Worm (Caenorhabditis elegans) whole organism, L1 larva: ENCODE results near the gene Y51H7C.8.

Experiments
- C04F5.9 ChIP-seq: sonication (generic microtip); optimal IDR thresholded peaks from 2 replicates; lab custom pipeline; 2016; ENCODE audit warnings: missing genetic modification characterization, missing compliant biosample characterization
- F16B12.6 ChIP-seq: fragments of 150-350 bp; optimal IDR thresholded peaks from 2 replicates; lab custom pipeline; 2014; ENCODE audit warnings: missing biosample characterization, missing genetic modification characterization
- Y116A8C.19 ChIP-seq: sonication (generic microtip); optimal IDR thresholded peaks from 2 replicates; lab custom pipeline; 2016; ENCODE audit warnings: missing compliant biosample characterization, missing genetic modification characterization, borderline replicate concordance
- aha-1 ChIP-seq: fragments of 150-350 bp; optimal IDR thresholded peaks from 2 replicates; lab custom pipeline; 2014; ENCODE audit warnings: missing biosample characterization, missing genetic modification characterization
- alr-1 ChIP-seq: fragments of 200-800 bp; sonication (Bioruptor generic); optimal IDR thresholded peaks from 2 replicates; lab custom pipeline; 2018; ENCODE audit warnings: borderline replicate concordance, mild to moderate bottlenecking, missing genetic modification characterization, missing compliant biosample characterization
- ama-1 ChIP-seq: fragments of 150-350 bp; optimal IDR thresholded peaks from 2 replicates; lab custom pipeline; 2014
- blmp-1 ChIP-seq: fragments of 150-350 bp; optimal IDR thresholded peaks from 2 replicates; lab custom pipeline; 2014; ENCODE audit warnings: missing biosample characterization, missing genetic modification characterization
- ceh-82 ChIP-seq, 3 experiments: fragments of 150-350 bp in 1 of 3; sonication (generic microtip) in 2 of 3; optimal IDR thresholded peaks; 2 replicates each; lab custom pipeline; 2014 to 2017; ENCODE audit warnings: missing biosample characterization in 3 of 3, missing genetic modification characterization in 3 of 3
- dpl-1 ChIP-seq, 3 experiments: fragments of 150-350 bp in 2 of 3; sonication (generic microtip) in 1 of 3; optimal IDR thresholded peaks; 2 replicates each; lab custom pipeline; 2014 to 2017; ENCODE audit warnings: missing biosample characterization in 3 of 3, missing genetic modification characterization in 3 of 3, missing genetic modification reagents in 3 of 3
- dsc-1 ChIP-seq: sonication (generic microtip); optimal IDR thresholded peaks from 2 replicates; lab custom pipeline; 2016; ENCODE audit warnings: mild to moderate bottlenecking, missing genetic modification characterization, missing compliant biosample characterization
- elt-2 ChIP-seq: sonication (generic microtip); optimal IDR thresholded peaks from 2 replicates; lab custom pipeline; 2016; ENCODE audit warnings: missing genetic modification characterization, mild to moderate bottlenecking, inconsistent platforms, missing compliant biosample characterization, missing genetic modification reagents
- elt-3 ChIP-seq, 6 experiments: fragments of 150-350 bp in 1 of 6; sonication (generic microtip); optimal IDR thresholded peaks; 2 replicates each; lab custom pipeline; 2017 to 2018; ENCODE audit warnings: missing biosample characterization in 6 of 6, missing genetic modification characterization in 6 of 6, inconsistent platforms in 1 of 6
- fkh-4 ChIP-seq: sonication (generic microtip); optimal IDR thresholded peaks from 2 replicates; lab custom pipeline; 2016; ENCODE audit warnings: missing compliant biosample characterization, missing genetic modification characterization, borderline replicate concordance
- fkh-8 ChIP-seq: sonication (generic microtip); optimal IDR thresholded peaks from 2 replicates; lab custom pipeline; 2016; ENCODE audit warnings: mild to moderate bottlenecking, missing genetic modification characterization, missing compliant biosample characterization
- grh-1 ChIP-seq: fragments of 200-800 bp; sonication (Bioruptor generic); IDR thresholded peaks from 2 replicates; pipeline ENCODE4 v1.3.6; 2022; ENCODE audit warnings: missing genetic modification reagents, missing genetic modification characterization, missing compliant biosample characterization
- hlh-17 ChIP-seq: fragments of 200-800 bp; sonication (Bioruptor generic); optimal IDR thresholded peaks from 2 replicates; lab custom pipeline; 2018; ENCODE audit warnings: missing genetic modification characterization, mild to moderate bottlenecking, missing compliant biosample characterization, moderate library complexity, borderline replicate concordance
- hpl-2 ChIP-seq: fragments of 150-350 bp; optimal IDR thresholded peaks from 2 replicates; lab custom pipeline; 2014; ENCODE audit warnings: missing biosample characterization, missing genetic modification reagents, missing genetic modification characterization
- isw-1 ChIP-seq: fragments of 200-800 bp; sonication (Bioruptor generic); IDR thresholded peaks from 2 replicates; pipeline ENCODE4 v1.3.6; 2022; ENCODE audit warnings: missing genetic modification characterization, missing compliant biosample characterization
- jun-1 ChIP-seq: fragments of 150-350 bp; optimal IDR thresholded peaks from 2 replicates; lab custom pipeline; 2014; ENCODE audit warnings: missing biosample characterization, missing genetic modification reagents, missing genetic modification characterization
- lin-13 ChIP-seq: fragments of 150-350 bp; optimal IDR thresholded peaks from 2 replicates; lab custom pipeline; 2014; ENCODE audit warnings: missing biosample characterization, missing genetic modification reagents, missing genetic modification characterization
- lin-15B ChIP-seq: fragments of 150-350 bp; sonication (generic microtip); optimal IDR thresholded peaks from 3 replicates; lab custom pipeline; 2014; ENCODE audit warnings: missing biosample characterization, missing genetic modification characterization
- mdl-1 ChIP-seq, 2 experiments: fragments of 150-350 bp; optimal IDR thresholded peaks; 2 replicates each; lab custom pipeline; 2014 to 2017; ENCODE audit warnings: missing biosample characterization in 2 of 2, missing genetic modification characterization in 2 of 2, inconsistent platforms in 1 of 2
- nhr-20 ChIP-seq: sonication (generic microtip); optimal IDR thresholded peaks from 2 replicates; lab custom pipeline; 2016; ENCODE audit warnings: mild to moderate bottlenecking, missing genetic modification characterization, missing compliant biosample characterization
- nhr-237 ChIP-seq: fragments of 150-350 bp; optimal IDR thresholded peaks from 2 replicates; lab custom pipeline; 2014; ENCODE audit warnings: missing biosample characterization, missing genetic modification characterization
- nhr-71 ChIP-seq: sonication (generic microtip); optimal IDR thresholded peaks from 2 replicates; lab custom pipeline; 2016; ENCODE audit warnings: mild to moderate bottlenecking, missing genetic modification characterization, moderate library complexity, missing compliant biosample characterization
- nhr-76 ChIP-seq: sonication (generic microtip); optimal IDR thresholded peaks from 2 replicates; lab custom pipeline; 2017; ENCODE audit warnings: missing biosample characterization, missing genetic modification characterization
- nhr-90 ChIP-seq: sonication (generic microtip); optimal IDR thresholded peaks from 2 replicates; lab custom pipeline; 2016; ENCODE audit warnings: mild to moderate bottlenecking, missing genetic modification characterization, missing compliant biosample characterization; ENCODE audit not compliant: poor library complexity
- pag-3 ChIP-seq: sonication (generic microtip); optimal IDR thresholded peaks from 2 replicates; lab custom pipeline; 2017; ENCODE audit warnings: missing genetic modification characterization, mild to moderate bottlenecking, missing compliant biosample characterization, antibody characterized with exemption, borderline replicate concordance; ENCODE audit not compliant: insufficient read depth
- pax-3 ChIP-seq: fragments of 200-800 bp; sonication (Bioruptor generic); optimal IDR thresholded peaks from 2 replicates; lab custom pipeline; 2018; ENCODE audit warnings: mild to moderate bottlenecking, missing genetic modification characterization, moderate library complexity, missing compliant biosample characterization
- pqm-1 ChIP-seq: sonication (generic microtip); optimal IDR thresholded peaks from 3 replicates; lab custom pipeline; 2017; ENCODE audit warnings: missing biosample characterization, missing genetic modification characterization
- skn-1 ChIP-seq: fragments of 150-350 bp; optimal IDR thresholded peaks from 2 replicates; lab custom pipeline; 2014; ENCODE audit warnings: missing biosample characterization, missing genetic modification characterization
- snu-23 ChIP-seq: sonication (generic microtip); optimal IDR thresholded peaks from 2 replicates; lab custom pipeline; 2016; ENCODE audit warnings: missing genetic modification characterization, missing compliant biosample characterization
- sup-37 ChIP-seq: fragments of 200-800 bp; sonication (Bioruptor generic); optimal IDR thresholded peaks from 2 replicates; lab custom pipeline; 2018; ENCODE audit warnings: mild to moderate bottlenecking, missing genetic modification characterization, missing compliant biosample characterization
- tbx-2 ChIP-seq: sonication (generic microtip); optimal IDR thresholded peaks from 2 replicates; lab custom pipeline; 2016; ENCODE audit warnings: missing genetic modification characterization, missing compliant biosample characterization
- unc-130 ChIP-seq: fragments of 150-350 bp; optimal IDR thresholded peaks from 2 replicates; lab custom pipeline; 2017; ENCODE audit warnings: missing biosample characterization, missing genetic modification characterization, inconsistent platforms
- unc-30 ChIP-seq: sonication (generic microtip); optimal IDR thresholded peaks from 2 replicates; lab custom pipeline; 2017; ENCODE audit warnings: missing biosample characterization, missing genetic modification characterization
- unc-62 ChIP-seq: fragments of 150-350 bp; optimal IDR thresholded peaks from 2 replicates; lab custom pipeline; 2014; ENCODE audit warnings: missing biosample characterization, missing genetic modification reagents, missing genetic modification characterization
- unc-86 ChIP-seq: sonication (generic microtip); optimal IDR thresholded peaks from 2 replicates; lab custom pipeline; 2016; ENCODE audit warnings: missing genetic modification characterization, missing compliant biosample characterization
- unc-98 ChIP-seq: fragments of 200-800 bp; sonication (Bioruptor generic); IDR thresholded peaks from 2 replicates; pipeline ENCODE4 v1.3.6; 2022; ENCODE audit warnings: missing genetic modification characterization, missing compliant biosample characterization
- ztf-11 ChIP-seq, 2 experiments: sonication (generic microtip); optimal IDR thresholded peaks; 2 replicates each; lab custom pipeline; 2016 to 2017; ENCODE audit warnings: missing genetic modification characterization in 2 of 2, missing biosample characterization in 1 of 2, missing compliant biosample characterization in 1 of 2
- ztf-4 ChIP-seq: fragments of 150-350 bp; optimal IDR thresholded peaks from 2 replicates; lab custom pipeline; 2014; ENCODE audit warnings: missing biosample characterization, missing genetic modification characterization

Gene Y51H7C.8

ce11 chrII:1385280-1385679 lies 16.3 kb upstream of the Y51H7C.8 start, which contains the start of gene F54D12.7:
Gene F54D12.7 (minus strand): TSS chrII:1385380.
- no peak for TF ChIP-seq snu-23 (GFP tag; lab: Kevin White, UChicago)
- no peak for TF ChIP-seq Y116A8C.19 (tag; lab: Kevin White, UChicago)
- TF ChIP-seq nhr-90: no peak
- TF ChIP-seq dsc-1 (tag; lab: Kevin White, UChicago): no peak
- no peak for TF ChIP-seq ama-1 (lab: Kevin White, UChicago)
- TF ChIP-seq hlh-17: no peak
- no peak for TF ChIP-seq nhr-237 (tag; lab: Kevin White, UChicago)
- no peak for TF ChIP-seq ztf-11 (tag; optimal IDR thresholded peaks at IDR 0.05; lab: Kevin White, UChicago)
- TF ChIP-seq pag-3 (tag; lab: Kevin White, UChicago): no peak
- no peak for TF ChIP-seq nhr-20 (tag; lab: Kevin White, UChicago)
- TF ChIP-seq hpl-2 (GFP tag; lab: Kevin White, UChicago): no peak
- TF ChIP-seq, all 84 proteins: peak for 0

- TF ChIP-seq unc-30 (no peak), aha-1 (tag; lab: Kevin White, UChicago) (no peak), nhr-90 (peak; percentile 3), unc-130 (no peak), pax-3 (tag; lab: Kevin White, UChicago) (no peak), elt-2 (peak; percentile 89), pag-3 (tag; lab: Kevin White, UChicago) (no peak), nhr-237 (tag; lab: Kevin White, UChicago) (no peak), lin-15B (tag; lab: Kevin White, UChicago) (no peak), pqm-1 (peak; percentile 74)
Observed at ce11 chrII:1386478-1386877, 15.1 kb upstream of the Y51H7C.8 start, which contains the start of gene aat-7. Gene aat-7 (plus strand): TSS chrII:1386870.

- no peak for TF ChIP-seq lin-13 (GFP tag; lab: Kevin White, UChicago)
- TF ChIP-seq dsc-1 (tag; lab: Kevin White, UChicago): no peak
- no peak for TF ChIP-seq pax-3 (tag; lab: Kevin White, UChicago)
- TF ChIP-seq unc-98 (GFP tag; lab: Robert Waterston, UW): no peak
- no peak for TF ChIP-seq nhr-76 (tag; lab: Kevin White, UChicago)
- TF ChIP-seq fkh-4 (tag; lab: Kevin White, UChicago): no peak
- TF ChIP-seq F16B12.6 (tag; lab: Kevin White, UChicago): no peak
- TF ChIP-seq ztf-4 (tag; lab: Kevin White, UChicago): no peak
- TF ChIP-seq C04F5.9 (tag; lab: Kevin White, UChicago): no peak
- no peak for TF ChIP-seq blmp-1
- TF ChIP-seq sup-37: no peak
- TF ChIP-seq skn-1 (tag; lab: Kevin White, UChicago): no peak
- no peak for TF ChIP-seq alr-1 (tag; lab: Kevin White, UChicago)
- no peak for TF ChIP-seq unc-86 (tag; lab: Kevin White, UChicago)
- no peak for TF ChIP-seq lin-15B (tag; lab: Kevin White, UChicago)
- no peak for TF ChIP-seq hlh-17
- no peak for TF ChIP-seq mdl-1 (tag; optimal IDR thresholded peaks at IDR 0.05; lab: Kevin White, UChicago)
- TF ChIP-seq, all 84 proteins: peak for 0
Observed at ce11 chrII:1397703-1398102, 3.9 kb upstream of the Y51H7C.8 start, which contains the start of gene F54D12.8. Gene F54D12.8 (minus strand): TSS chrII:1398038.

ce11 chrII:1398396-1398795 lies 3.2 kb upstream of the Y51H7C.8 start, which contains the start of gene F54D12.2:
Gene F54D12.2 (plus strand): TSS chrII:1398696.
- TF ChIP-seq nhr-237 (tag; lab: Kevin White, UChicago): no peak
- no peak for TF ChIP-seq dsc-1 (tag; lab: Kevin White, UChicago)
- TF ChIP-seq nhr-71: no peak
- no peak for TF ChIP-seq fkh-8 (tag; lab: Kevin White, UChicago)
- no peak for TF ChIP-seq elt-3 (tag; optimal IDR thresholded peaks at IDR 0.05; lab: Kevin White, UChicago)
- no peak for TF ChIP-seq F16B12.6 (tag; lab: Kevin White, UChicago)
- no peak for TF ChIP-seq ama-1 (lab: Kevin White, UChicago)
- TF ChIP-seq dpl-1 (GFP tag; optimal IDR thresholded peaks at IDR 0.05; lab: Kevin White, UChicago): no peak
- no peak for TF ChIP-seq sup-37
- no peak for TF ChIP-seq Y116A8C.19 (tag; lab: Kevin White, UChicago)
- no peak for TF ChIP-seq ceh-82 (tag; optimal IDR thresholded peaks at IDR 0.05; lab: Kevin White, UChicago)
- no peak for TF ChIP-seq unc-62 (GFP tag; lab: Kevin White, UChicago)
- TF ChIP-seq mdl-1 (tag; optimal IDR thresholded peaks at IDR 0.05; lab: Kevin White, UChicago): no peak
- no peak for TF ChIP-seq jun-1 (tag; lab: Kevin White, UChicago)
- TF ChIP-seq snu-23 (GFP tag; lab: Kevin White, UChicago): no peak
- TF ChIP-seq tbx-2: no peak
- TF ChIP-seq isw-1 (GFP tag; lab: Robert Waterston, UW): no peak
- no peak for TF ChIP-seq C04F5.9 (tag; lab: Kevin White, UChicago)
- no peak for TF ChIP-seq grh-1 (GFP tag; lab: Robert Waterston, UW)
